Worm (Caenorhabditis elegans): ENCODE results near the gene col-13.
A peak's percentile ranks its signal among the peaks of the same experiment; 100 is the strongest.

col-13 gene

ce11 chrV:10433721-10434120 is 12.0 kb upstream of the col-13 start, which contains the start of gene Y32F6A.4:
Y32F6A.4 (minus strand) TSS chrV:10434067.
- peak; percentile 2 for TF ChIP-seq crh-2 (tag; optimal IDR thresholded peaks at IDR 0.05)
- TF ChIP-seq nhr-6 (tag; optimal IDR thresholded peaks at IDR 0.05): no peak
- TF ChIP-seq lin-13 (GFP tag; optimal IDR thresholded peaks at IDR 0.05): no peak
- TF ChIP-seq gmeb-1 (tag; optimal IDR thresholded peaks at IDR 0.05): peak; percentile 8
- peak; percentile 51 for TF ChIP-seq fos-1 (tag; optimal IDR thresholded peaks at IDR 0.05)

ce11 chrV:10432607-10433006 is 10.9 kb upstream of the col-13 start:
- TF ChIP-seq egl-27 (tag; optimal IDR thresholded peaks at IDR 0.05): no peak
- no peak for TF ChIP-seq sma-3 (GFP tag; optimal IDR thresholded peaks at IDR 0.05)
- TF ChIP-seq nhr-21 (tag; optimal IDR thresholded peaks at IDR 0.05): no peak
- no peak for TF ChIP-seq mbf-1 (tag; optimal IDR thresholded peaks at IDR 0.05)
- no peak for TF ChIP-seq ceh-16 (tag; optimal IDR thresholded peaks at IDR 0.05)
- no peak for TF ChIP-seq dmd-4 (tag; optimal IDR thresholded peaks at IDR 0.05)
- TF ChIP-seq nhr-77 (tag; optimal IDR thresholded peaks at IDR 0.05): no peak
- TF ChIP-seq lin-39 (tag; optimal IDR thresholded peaks at IDR 0.05): no peak
- no peak for TF ChIP-seq sem-4 (tag; optimal IDR thresholded peaks at IDR 0.05)
- TF ChIP-seq gmeb-1 (tag; optimal IDR thresholded peaks at IDR 0.05): peak; percentile 25
- peak; percentile 9 for TF ChIP-seq sma-9 (GFP tag; optimal IDR thresholded peaks at IDR 0.05)
- TF ChIP-seq sma-9 (tag; optimal IDR thresholded peaks at IDR 0.05): no peak
- TF ChIP-seq nhr-23 (tag; optimal IDR thresholded peaks at IDR 0.05): no peak
- TF ChIP-seq skn-1 (tag; optimal IDR thresholded peaks at IDR 0.05): peak; percentile 20
- TF ChIP-seq unc-39 (tag; optimal IDR thresholded peaks at IDR 0.05): no peak
- TF ChIP-seq fos-1 (tag; optimal IDR thresholded peaks at IDR 0.05): peak; percentile 90
- peak; percentile 24 for TF ChIP-seq crh-2 (tag; optimal IDR thresholded peaks at IDR 0.05)
- no peak for TF ChIP-seq zag-1 (tag; optimal IDR thresholded peaks at IDR 0.05)
- no peak for TF ChIP-seq nhr-11 (tag; optimal IDR thresholded peaks at IDR 0.05)

DNA sequence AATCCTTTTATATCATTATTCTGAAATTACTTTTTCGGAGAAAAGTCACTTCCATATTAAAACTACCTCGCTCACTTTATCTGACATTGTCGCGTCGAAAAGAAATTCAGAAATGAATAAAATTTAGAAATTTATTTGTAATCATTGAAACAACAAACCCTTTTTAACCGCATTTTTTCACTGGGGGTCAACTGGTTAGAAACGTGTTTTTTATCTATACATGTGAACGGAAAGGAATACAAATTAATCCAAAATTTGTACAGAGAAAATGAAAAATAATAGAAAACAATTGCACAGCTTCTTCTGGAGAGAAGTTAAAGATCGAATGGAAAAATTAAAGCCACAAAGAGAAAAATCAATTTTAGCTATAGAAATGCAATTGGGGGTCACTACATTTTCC is 6.9 kb upstream of the col-13 start, which contains the start of gene tag-314:
Gene tag-314, minus strand, starts transcription at position 101 of the 400 bp plus-strand sequence.
- TF ChIP-seq lin-39 (tag; optimal IDR thresholded peaks at IDR 0.05) (no peak), F13H6.1 (tag; optimal IDR thresholded peaks at IDR 0.05) (no peak), C34F6.9 (tag; optimal IDR thresholded peaks at IDR 0.05) (no peak), nhr-11 (tag; optimal IDR thresholded peaks at IDR 0.05) (no peak)

DNA sequence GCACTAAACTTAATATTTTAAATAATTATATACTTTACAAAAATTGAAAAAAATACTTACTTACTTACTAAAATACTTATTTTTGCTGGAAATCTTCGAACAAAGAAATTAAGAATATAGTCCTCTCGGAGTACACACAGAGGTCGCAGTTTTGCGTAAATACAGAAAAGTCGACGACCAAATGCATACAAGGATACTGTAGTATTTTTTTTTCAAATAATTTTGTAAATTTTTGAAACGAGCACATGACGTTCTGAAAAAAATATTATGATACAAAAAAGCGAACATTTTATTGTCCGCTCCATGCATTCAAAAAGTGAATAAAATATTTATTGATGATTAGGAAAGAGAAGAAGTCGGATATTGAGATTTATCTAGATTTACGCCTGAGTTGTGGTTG is 4.6 kb upstream of the col-13 start, which contains the start of gene apc-10:
Gene apc-10, minus strand, starts transcription at position 101 of the 400 bp plus-strand sequence.
- TF ChIP-seq mdl-1 (tag; optimal IDR thresholded peaks at IDR 0.05) (no peak), dmd-4 (tag; optimal IDR thresholded peaks at IDR 0.05) (no peak), snpc-4 (tag; optimal IDR thresholded peaks at IDR 0.05) (no peak), unc-55 (GFP tag; optimal IDR thresholded peaks at IDR 0.05) (no peak)

DNA sequence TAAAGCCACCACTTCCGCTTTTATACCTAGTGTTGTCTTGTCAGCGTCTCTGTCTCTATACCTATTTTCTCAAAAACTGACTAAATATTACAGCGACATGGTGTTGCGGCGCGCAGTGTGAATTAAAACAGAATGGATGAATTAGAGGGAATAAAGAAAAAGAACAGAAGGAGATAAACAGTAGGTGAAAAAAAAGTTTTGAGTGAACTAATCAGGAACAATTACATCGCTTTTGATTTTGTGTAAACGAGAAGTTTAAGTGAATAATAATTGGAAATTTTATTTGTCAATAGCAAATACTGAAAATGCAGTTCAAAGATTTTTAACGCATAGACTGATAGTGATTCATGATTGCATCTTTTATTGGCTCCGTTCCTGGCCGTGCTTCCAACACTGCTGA is 3.4 kb upstream of the col-13 start, which contains the start of gene col-12:
Gene col-12, minus strand, starts transcription at position 101 of the 400 bp plus-strand sequence.
- TF ChIP-seq nhr-25 (tag; optimal IDR thresholded peaks at IDR 0.05) (no peak), nhr-23 (tag; optimal IDR thresholded peaks at IDR 0.05) (no peak), mdl-1 (tag; optimal IDR thresholded peaks at IDR 0.05) (no peak), peb-1 (tag; optimal IDR thresholded peaks at IDR 0.05) (no peak), sma-9 (GFP tag; optimal IDR thresholded peaks at IDR 0.05) (no peak), sma-9 (tag; optimal IDR thresholded peaks at IDR 0.05) (no peak), ceh-82 (tag; optimal IDR thresholded peaks at IDR 0.05) (no peak), ama-1 (optimal IDR thresholded peaks at IDR 0.05) (no peak), elt-3 (tag; optimal IDR thresholded peaks at IDR 0.05) (no peak), gmeb-1 (tag; optimal IDR thresholded peaks at IDR 0.05) (no peak), nhr-12 (tag; optimal IDR thresholded peaks at IDR 0.05) (no peak), ztf-11 (tag; optimal IDR thresholded peaks at IDR 0.05) (no peak), unc-39 (tag; optimal IDR thresholded peaks at IDR 0.05) (no peak), nhr-237 (tag; optimal IDR thresholded peaks at IDR 0.05) (no peak)

DNA sequence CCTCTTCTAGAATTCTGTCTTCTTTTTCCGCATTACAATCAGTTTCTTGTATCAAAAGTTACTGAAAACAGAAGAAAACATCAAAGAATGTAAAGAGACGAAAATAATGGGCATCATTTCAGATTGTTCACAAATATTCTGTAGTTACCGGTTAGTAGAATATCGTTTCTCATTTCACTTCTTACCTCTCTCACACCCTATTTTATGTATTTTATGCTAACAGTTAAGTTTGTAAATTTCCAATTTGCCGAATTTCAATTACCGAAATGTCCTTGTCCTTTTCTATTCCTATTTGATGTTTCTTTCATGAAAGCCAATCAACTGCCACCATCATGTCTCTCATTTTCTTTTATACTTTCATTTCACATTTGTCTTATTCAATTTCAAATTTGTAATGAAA is 1.8 kb upstream of the col-13 start:
- TF ChIP-seq elt-1 (tag; optimal IDR thresholded peaks at IDR 0.05): no peak
- peak; percentile 25 for TF ChIP-seq blmp-1 (tag; optimal IDR thresholded peaks at IDR 0.05; ENCODE audit: insufficient read depth)
- TF ChIP-seq lsy-2 (tag; optimal IDR thresholded peaks at IDR 0.05): no peak
- no peak for TF ChIP-seq ama-1 (optimal IDR thresholded peaks at IDR 0.05)
- no peak for TF ChIP-seq crh-2 (tag; optimal IDR thresholded peaks at IDR 0.05)
- no peak for TF ChIP-seq unc-39 (tag; optimal IDR thresholded peaks at IDR 0.05)
- TF ChIP-seq alr-1 (tag; optimal IDR thresholded peaks at IDR 0.05): no peak
- TF ChIP-seq nhr-237 (tag; optimal IDR thresholded peaks at IDR 0.05): no peak
- TF ChIP-seq mdl-1 (tag; optimal IDR thresholded peaks at IDR 0.05): no peak
- no peak for TF ChIP-seq aly-2 (tag; optimal IDR thresholded peaks at IDR 0.05)
- no peak for TF ChIP-seq nhr-77 (tag; optimal IDR thresholded peaks at IDR 0.05)
- no peak for TF ChIP-seq nhr-12 (tag; optimal IDR thresholded peaks at IDR 0.05)
- no peak for TF ChIP-seq nhr-23 (tag; optimal IDR thresholded peaks at IDR 0.05)
- peak; percentile 16 for TF ChIP-seq sma-3 (GFP tag; optimal IDR thresholded peaks at IDR 0.05)
- peak; percentile 76 for TF ChIP-seq nhr-25 (tag; optimal IDR thresholded peaks at IDR 0.05)
- TF ChIP-seq ZK546.5 (tag; optimal IDR thresholded peaks at IDR 0.05): no peak
- no peak for TF ChIP-seq zag-1 (tag; optimal IDR thresholded peaks at IDR 0.05)
